Fruit fly (Drosophila melanogaster) whole organism, pupa: ENCODE data around the gene CG33286.

Experiments
- CG10348 ChIP-seq: fragments of 200-800 bp; sonication (Bioruptor generic); IDR thresholded peaks from 2 replicates; pipeline ENCODE4 v1.3.6; 2022; ENCODE audit warnings: missing biosample characterization, missing genetic modification characterization
- CG12605 ChIP-seq: fragments of 200-800 bp; sonication (Bioruptor generic); IDR thresholded peaks from 2 replicates; pipeline ENCODE4 v1.3.6; 2022; ENCODE audit warnings: missing biosample characterization, missing genetic modification characterization
- CG13204 ChIP-seq: fragments of 200-800 bp; sonication (Bioruptor generic); optimal IDR thresholded peaks from 2 replicates; lab custom pipeline; 2018; ENCODE audit warnings: missing biosample characterization, mild to moderate bottlenecking, missing genetic modification characterization, moderate library complexity
- CG14655 ChIP-seq: fragments of 200-800 bp; sonication (Bioruptor generic); optimal IDR thresholded peaks from 3 replicates; lab custom pipeline; 2017; ENCODE audit warnings: mild to moderate bottlenecking, missing biosample characterization, missing genetic modification reagents, missing genetic modification characterization
- CG15710 ChIP-seq: fragments of 200-800 bp; sonication (Bioruptor generic); optimal IDR thresholded peaks from 2 replicates; lab custom pipeline; 2018; ENCODE audit warnings: missing biosample characterization, mild to moderate bottlenecking, missing genetic modification characterization, moderate library complexity
- CG17806 ChIP-seq: fragments of 200-800 bp; sonication (Bioruptor generic); optimal IDR thresholded peaks from 2 replicates; lab custom pipeline; 2018; ENCODE audit warnings: missing biosample characterization, mild to moderate bottlenecking, missing genetic modification characterization, moderate library complexity
- CG32121 ChIP-seq: fragments of 200-800 bp; sonication (Bioruptor generic); IDR thresholded peaks from 2 replicates; pipeline ENCODE4 v1.3.6; 2022; ENCODE audit warnings: missing biosample characterization, missing genetic modification characterization
- CG34367 ChIP-seq: fragments of 200-800 bp; sonication (Bioruptor generic); optimal IDR thresholded peaks from 2 replicates; lab custom pipeline; 2018; ENCODE audit warnings: missing biosample characterization, mild to moderate bottlenecking, missing genetic modification characterization
- CG4496 ChIP-seq: fragments of 200-800 bp; sonication (Bioruptor generic); IDR thresholded peaks from 3 replicates; pipeline ENCODE4 v1.3.6; 2022; ENCODE audit warnings: missing biosample characterization, missing genetic modification characterization
- CG8159 ChIP-seq: fragments of 200-800 bp; sonication (Bioruptor generic); optimal IDR thresholded peaks from 3 replicates; lab custom pipeline; 2018; ENCODE audit warnings: missing biosample characterization, mild to moderate bottlenecking, missing genetic modification characterization, moderate library complexity
- CG8301 ChIP-seq: fragments of 200-800 bp; sonication (Bioruptor generic); optimal IDR thresholded peaks from 2 replicates; lab custom pipeline; 2018; ENCODE audit warnings: missing biosample characterization, mild to moderate bottlenecking, missing genetic modification characterization
- CG9948 ChIP-seq: fragments of 200-800 bp; sonication (Bioruptor generic); optimal IDR thresholded peaks from 2 replicates; lab custom pipeline; 2018; ENCODE audit warnings: missing biosample characterization, mild to moderate bottlenecking, missing genetic modification characterization, moderate library complexity
- D1 ChIP-seq: fragments of 200-800 bp; sonication (Bioruptor generic); optimal IDR thresholded peaks from 2 replicates; lab custom pipeline; 2018; ENCODE audit warnings: missing biosample characterization, mild to moderate bottlenecking, missing genetic modification characterization, moderate library complexity
- EcR ChIP-seq: fragments of 200-800 bp; sonication (Bioruptor generic); optimal IDR thresholded peaks from 3 replicates; lab custom pipeline; 2019; ENCODE audit warnings: missing biosample characterization, missing genetic modification characterization, mild to moderate bottlenecking, moderate library complexity, missing genetic modification reagents
- Ets98B ChIP-seq: fragments of 200-800 bp; sonication (Bioruptor generic); IDR thresholded peaks from 2 replicates; pipeline ENCODE4 v1.3.6; 2022; ENCODE audit warnings: missing biosample characterization, missing genetic modification characterization
- Pif1A ChIP-seq: fragments of 200-800 bp; sonication (Bioruptor generic); optimal IDR thresholded peaks from 3 replicates; lab custom pipeline; 2016; ENCODE audit warnings: missing biosample characterization, missing genetic modification characterization
- Pif1B ChIP-seq: fragments of 200-800 bp; sonication (Bioruptor generic); optimal IDR thresholded peaks from 3 replicates; lab custom pipeline; 2016; ENCODE audit warnings: missing biosample characterization, missing genetic modification characterization
- Snoo ChIP-seq: fragments of 200-800 bp; sonication (Bioruptor generic); optimal IDR thresholded peaks from 3 replicates; lab custom pipeline; 2017; ENCODE audit warnings: missing biosample characterization, mild to moderate bottlenecking, missing genetic modification characterization, inconsistent platforms
- fd96Ca ChIP-seq: fragments of 200-800 bp; sonication (Bioruptor generic); IDR thresholded peaks from 3 replicates; pipeline ENCODE4 v1.3.6; 2022; ENCODE audit warnings: missing biosample characterization, missing genetic modification characterization
- gl ChIP-seq: fragments of 200-800 bp; sonication (Bioruptor generic); optimal IDR thresholded peaks from 2 replicates; lab custom pipeline; 2018; ENCODE audit warnings: missing biosample characterization, mild to moderate bottlenecking, missing genetic modification characterization
- rn ChIP-seq: fragments of 200-800 bp; sonication (Bioruptor generic); IDR thresholded peaks from 2 replicates; pipeline ENCODE4 v1.3.6; 2022; ENCODE audit warnings: missing biosample characterization, missing genetic modification characterization

The CG33286 gene

dm6 chr3L:20991373-20991772 is 16.9 kb upstream of the CG33286 start, which contains the start of gene CG12984:
Gene CG12984, plus strand, starts transcription at chr3L:20991673.
- no peak for TF ChIP-seq CG4496 (GFP tag; lab: Robert Waterston, UW)
- no peak for TF ChIP-seq CG14655 (GFP tag; lab: Kevin White, UChicago)
- TF ChIP-seq CG13204 (GFP tag; lab: Kevin White, UChicago) = no peak
- no peak for TF ChIP-seq D1 (tag; lab: Kevin White, UChicago)
- no peak for TF ChIP-seq Pif1B (GFP tag; lab: Kevin White, UChicago)
- TF ChIP-seq CG10348 (GFP tag; lab: Robert Waterston, UW) = no peak
- no peak for TF ChIP-seq fd96Ca (GFP tag; lab: Robert Waterston, UW)
- no peak for TF ChIP-seq CG17806
- TF ChIP-seq CG15710 (tag; lab: Kevin White, UChicago) = no peak
- TF ChIP-seq CG32121 (GFP tag; lab: Robert Waterston, UW) = no peak
- TF ChIP-seq CG34367 = no peak
- no peak for TF ChIP-seq CG9948 (tag; lab: Kevin White, UChicago)
- TF ChIP-seq gl (tag; lab: Kevin White, UChicago) = no peak
- TF ChIP-seq CG8159 = no peak
- no peak for TF ChIP-seq CG12605 (GFP tag; lab: Robert Waterston, UW)
- no peak for TF ChIP-seq rn (GFP tag; lab: Robert Waterston, UW)

- TF ChIP-seq Pif1A (GFP tag; lab: Kevin White, UChicago) (no peak), CG10348 (GFP tag; lab: Robert Waterston, UW) (no peak), CG4496 (GFP tag; lab: Robert Waterston, UW) (no peak), CG14655 (GFP tag; lab: Kevin White, UChicago) (no peak), CG12605 (GFP tag; lab: Robert Waterston, UW) (no peak), CG15710 (tag; lab: Kevin White, UChicago) (peak; percentile 71), CG8159 (peak; percentile 83), D1 (tag; lab: Kevin White, UChicago) (peak; percentile 65), CG8301 (tag; lab: Kevin White, UChicago) (no peak), Snoo (tag; lab: Kevin White, UChicago) (peak; percentile 38), EcR (no peak), fd96Ca (GFP tag; lab: Robert Waterston, UW) (no peak), CG34367 (peak; percentile 67), CG17806 (peak; percentile 69), rn (GFP tag; lab: Robert Waterston, UW) (no peak), CG9948 (tag; lab: Kevin White, UChicago) (peak; percentile 70), gl (tag; lab: Kevin White, UChicago) (no peak), Ets98B (no peak), Pif1B (GFP tag; lab: Kevin White, UChicago) (peak; percentile 48), CG13204 (GFP tag; lab: Kevin White, UChicago) (no peak), CG32121 (GFP tag; lab: Robert Waterston, UW) (no peak)
Measured at dm6 chr3L:20990231-20990630, 15.7 kb upstream of the CG33286 start.

- TF ChIP-seq Pif1B (GFP tag; lab: Kevin White, UChicago) = peak; percentile 63
- TF ChIP-seq CG13204 (GFP tag; lab: Kevin White, UChicago) = peak; percentile 55
- peak; percentile 81 for TF ChIP-seq CG34367
- TF ChIP-seq CG32121 (GFP tag; lab: Robert Waterston, UW) = no peak
- TF ChIP-seq CG17806 = peak; percentile 91
- peak; percentile 81 for TF ChIP-seq CG8301 (tag; lab: Kevin White, UChicago)
- no peak for TF ChIP-seq Snoo (tag; lab: Kevin White, UChicago)
- peak; percentile 87 for TF ChIP-seq CG14655 (GFP tag; lab: Kevin White, UChicago)
- 0 out of 3 replicates have a peak, but pooled peaks have one; percentile 45 for TF ChIP-seq fd96Ca (GFP tag; lab: Robert Waterston, UW)
- TF ChIP-seq Ets98B = peak; percentile 56
- TF ChIP-seq CG4496 (GFP tag; lab: Robert Waterston, UW) = peak; percentile 73; the same call in 2 of the 3 replicates
- peak; percentile 39; the same call in 1 of the 2 replicates for TF ChIP-seq CG12605 (GFP tag; lab: Robert Waterston, UW)
- TF ChIP-seq D1 (tag; lab: Kevin White, UChicago) = peak; percentile 60
- TF ChIP-seq CG15710 (tag; lab: Kevin White, UChicago) = peak; percentile 72
- no peak for TF ChIP-seq EcR
- no peak for TF ChIP-seq CG10348 (GFP tag; lab: Robert Waterston, UW)
- TF ChIP-seq CG8159 = peak; percentile 83
- peak; percentile 74 for TF ChIP-seq Pif1A (GFP tag; lab: Kevin White, UChicago)
- TF ChIP-seq CG9948 (tag; lab: Kevin White, UChicago) = peak; percentile 87
- TF ChIP-seq gl (tag; lab: Kevin White, UChicago) = peak; percentile 71
- no peak; the same call in 1 of the 2 replicates for TF ChIP-seq rn (GFP tag; lab: Robert Waterston, UW)
Measured at dm6 chr3L:20988862-20989261, 14.4 kb upstream of the CG33286 start.

dm6 chr3L:20987895-20988294 is 13.4 kb upstream of the CG33286 start:
- TF ChIP-seq Ets98B = no peak
- no peak for TF ChIP-seq rn (GFP tag; lab: Robert Waterston, UW)
- peak; percentile 59 for TF ChIP-seq CG8159
- TF ChIP-seq CG15710 (tag; lab: Kevin White, UChicago) = peak; percentile 53
- TF ChIP-seq CG10348 (GFP tag; lab: Robert Waterston, UW) = no peak
- TF ChIP-seq CG4496 (GFP tag; lab: Robert Waterston, UW) = no peak
- peak; percentile 45 for TF ChIP-seq CG8301 (tag; lab: Kevin White, UChicago)
- peak; percentile 58 for TF ChIP-seq CG17806
- TF ChIP-seq CG9948 (tag; lab: Kevin White, UChicago) = peak; percentile 60
- peak; percentile 47 for TF ChIP-seq CG34367
- TF ChIP-seq CG14655 (GFP tag; lab: Kevin White, UChicago) = peak; percentile 73
- TF ChIP-seq CG32121 (GFP tag; lab: Robert Waterston, UW) = no peak

dm6 chr3L:20986929-20987363 is 12.4 kb upstream of the CG33286 start:
- TF ChIP-seq D1 (tag; lab: Kevin White, UChicago) (peak; percentile 87), CG14655 (GFP tag; lab: Kevin White, UChicago) (peak; percentile 88), Pif1A (GFP tag; lab: Kevin White, UChicago) (peak; percentile 22), CG32121 (GFP tag; lab: Robert Waterston, UW) (0 out of 2 replicates have a peak, but pooled peaks have one; percentile 16), CG15710 (tag; lab: Kevin White, UChicago) (peak; percentile 85), CG34367 (peak; percentile 80), CG8301 (tag; lab: Kevin White, UChicago) (peak; percentile 81), Snoo (tag; lab: Kevin White, UChicago) (peak; percentile 59), Pif1B (GFP tag; lab: Kevin White, UChicago) (no peak), CG12605 (GFP tag; lab: Robert Waterston, UW) (peak; percentile 24; the same call in 1 of the 2 replicates), CG4496 (GFP tag; lab: Robert Waterston, UW) (peak; percentile 47; the same call in 1 of the 3 replicates), CG9948 (tag; lab: Kevin White, UChicago) (peak; percentile 90), CG17806 (peak; percentile 83), rn (GFP tag; lab: Robert Waterston, UW) (no peak; the same call in 1 of the 2 replicates), CG13204 (GFP tag; lab: Kevin White, UChicago) (no peak), CG8159 (peak; percentile 91)
